Worm (Caenorhabditis elegans) whole organism, mixed stage, embryonic: ENCODE data around the gene trf-1.

Source experiments
- M03D4.4 ChIP-seq: sonication (generic microtip); optimal IDR thresholded peaks from 2 replicates; lab custom pipeline; 2017; ENCODE audit warnings: mild to moderate bottlenecking, missing genetic modification characterization, missing compliant biosample characterization
- bed-3 ChIP-seq: fragments of 200-800 bp; sonication (Bioruptor generic); optimal IDR thresholded peaks from 3 replicates; lab custom pipeline; 2018; ENCODE audit warnings: mild to moderate bottlenecking, missing genetic modification characterization, moderate library complexity, missing compliant biosample characterization
- blmp-1 ChIP-seq: fragments of 150-350 bp; optimal IDR thresholded peaks from 2 replicates; lab custom pipeline; 2014; ENCODE audit warnings: missing biosample characterization, missing genetic modification characterization
- ceh-39 ChIP-seq: fragments of 150-350 bp; optimal IDR thresholded peaks from 2 replicates; lab custom pipeline; 2014; ENCODE audit warnings: missing biosample characterization, missing genetic modification characterization
- ceh-43 ChIP-seq: fragments of 200-800 bp; sonication (Bioruptor generic); optimal IDR thresholded peaks from 2 replicates; lab custom pipeline; 2018; ENCODE audit warnings: mild to moderate bottlenecking, missing genetic modification characterization, moderate library complexity, missing compliant biosample characterization
- ces-1 ChIP-seq: fragments of 150-350 bp; optimal IDR thresholded peaks from 2 replicates; lab custom pipeline; 2014; ENCODE audit warnings: missing biosample characterization, missing genetic modification reagents, missing genetic modification characterization
- cnd-1 ChIP-seq: fragments of 200-800 bp; sonication (Bioruptor generic); optimal IDR thresholded peaks from 2 replicates; lab custom pipeline; 2018; ENCODE audit warnings: mild to moderate bottlenecking, missing genetic modification characterization, missing compliant biosample characterization
- drap-1 ChIP-seq: fragments of 200-800 bp; sonication (Bioruptor generic); optimal IDR thresholded peaks from 3 replicates; lab custom pipeline; 2018; ENCODE audit warnings: mild to moderate bottlenecking, missing genetic modification characterization, missing compliant biosample characterization
- elt-1 ChIP-seq: sonication (generic microtip); optimal IDR thresholded peaks from 2 replicates; lab custom pipeline; 2017; ENCODE audit warnings: missing genetic modification characterization, mild to moderate bottlenecking, missing compliant biosample characterization, antibody characterized with exemption, moderate library complexity, borderline replicate concordance; ENCODE audit not compliant: insufficient read depth
- elt-3 ChIP-seq: fragments of 150-350 bp; optimal IDR thresholded peaks from 2 replicates; lab custom pipeline; 2014; ENCODE audit warnings: missing biosample characterization, missing genetic modification characterization
- ham-2 ChIP-seq: fragments of 200-800 bp; sonication (Bioruptor generic); optimal IDR thresholded peaks from 2 replicates; lab custom pipeline; 2018; ENCODE audit warnings: mild to moderate bottlenecking, missing genetic modification characterization, missing compliant biosample characterization
- hlh-1 ChIP-seq: fragments of 150-350 bp; optimal IDR thresholded peaks from 2 replicates; lab custom pipeline; 2014; ENCODE audit warnings: missing biosample characterization, missing genetic modification reagents, missing genetic modification characterization
- lin-13 ChIP-seq: fragments of 150-350 bp; optimal IDR thresholded peaks from 2 replicates; lab custom pipeline; 2014; ENCODE audit warnings: missing biosample characterization, missing genetic modification characterization
- lin-32 ChIP-seq: fragments of 200-800 bp; sonication (Bioruptor generic); optimal IDR thresholded peaks from 2 replicates; lab custom pipeline; 2018; ENCODE audit warnings: mild to moderate bottlenecking, missing genetic modification characterization, missing compliant biosample characterization
- mab-5 ChIP-seq: fragments of 150-350 bp; optimal IDR thresholded peaks from 2 replicates; lab custom pipeline; 2014; ENCODE audit warnings: missing biosample characterization, missing genetic modification characterization
- mep-1 ChIP-seq: fragments of 150-350 bp; optimal IDR thresholded peaks from 2 replicates; lab custom pipeline; 2017; ENCODE audit warnings: missing biosample characterization, missing genetic modification reagents, missing genetic modification characterization, inconsistent platforms
- mls-2 ChIP-seq: sonication (generic microtip); optimal IDR thresholded peaks from 2 replicates; lab custom pipeline; 2016; ENCODE audit warnings: mild to moderate bottlenecking, missing genetic modification characterization, moderate library complexity, missing compliant biosample characterization
- nhr-12 ChIP-seq: fragments of 150-350 bp; optimal IDR thresholded peaks from 2 replicates; lab custom pipeline; 2014; ENCODE audit warnings: missing biosample characterization, missing genetic modification characterization
- nhr-2 ChIP-seq: fragments of 150-350 bp; optimal IDR thresholded peaks from 2 replicates; lab custom pipeline; 2014; ENCODE audit warnings: missing biosample characterization, missing genetic modification characterization
- nhr-237 ChIP-seq: fragments of 150-350 bp; optimal IDR thresholded peaks from 2 replicates; lab custom pipeline; 2014; ENCODE audit warnings: missing biosample characterization, missing genetic modification characterization
- nhr-28 ChIP-seq: fragments of 150-350 bp; optimal IDR thresholded peaks from 2 replicates; lab custom pipeline; 2014; ENCODE audit warnings: missing biosample characterization, missing genetic modification characterization
- nhr-76 ChIP-seq: sonication (generic microtip); optimal IDR thresholded peaks from 2 replicates; lab custom pipeline; 2017; ENCODE audit warnings: missing biosample characterization, missing genetic modification characterization
- snpc-4 ChIP-seq: fragments of 150-350 bp; optimal IDR thresholded peaks from 2 replicates; lab custom pipeline; 2014; ENCODE audit warnings: missing biosample characterization, missing genetic modification characterization
- sptf-1 ChIP-seq: sonication (generic microtip); optimal IDR thresholded peaks from 2 replicates; lab custom pipeline; 2017; ENCODE audit warnings: mild to moderate bottlenecking, missing genetic modification characterization, moderate library complexity, missing compliant biosample characterization
- tbx-8 ChIP-seq: fragments of 200-800 bp; sonication (Bioruptor generic); optimal IDR thresholded peaks from 2 replicates; lab custom pipeline; 2018; ENCODE audit warnings: mild to moderate bottlenecking, missing genetic modification characterization, moderate library complexity, missing compliant biosample characterization
- unc-120 ChIP-seq: sonication (generic microtip); optimal IDR thresholded peaks from 2 replicates; lab custom pipeline; 2017; ENCODE audit warnings: missing genetic modification characterization, missing compliant biosample characterization; ENCODE audit not compliant: poor library complexity, severe bottlenecking
- unc-62 ChIP-seq: fragments of 150-350 bp; optimal IDR thresholded peaks from 2 replicates; lab custom pipeline; 2014; ENCODE audit warnings: missing biosample characterization, missing genetic modification reagents, missing genetic modification characterization
- zip-8 ChIP-seq: fragments of 150-350 bp; optimal IDR thresholded peaks from 2 replicates; lab custom pipeline; 2014; ENCODE audit warnings: missing biosample characterization, missing genetic modification characterization
- ztf-11 ChIP-seq: fragments of 150-350 bp; optimal IDR thresholded peaks from 2 replicates; lab custom pipeline; 2014; ENCODE audit warnings: missing biosample characterization, missing genetic modification characterization

The trf-1 gene

DNA sequence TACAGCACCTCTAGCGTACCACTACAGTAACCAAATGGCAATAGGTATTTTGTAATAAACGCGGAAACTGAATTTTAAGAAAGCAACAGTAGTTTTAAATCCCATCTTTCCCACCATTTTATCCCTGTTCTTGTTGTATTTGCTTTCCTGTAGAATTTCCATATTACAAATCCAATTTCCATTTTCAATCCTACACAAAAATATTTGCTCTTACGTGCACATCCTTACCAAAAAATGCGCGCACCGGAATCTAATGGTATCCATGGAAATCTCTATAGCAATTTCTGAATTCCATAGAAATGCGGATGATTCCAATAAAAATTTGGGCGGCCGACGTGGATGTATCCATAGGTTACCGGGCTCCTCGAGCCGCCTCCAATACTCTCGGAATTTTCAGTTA is at the start of gene trf-1:
trf-1 (plus strand) TSS at position 301 of the 400 bp plus-strand sequence.
- TF ChIP-seq unc-62 (GFP tag; lab: Kevin White, UChicago) (no peak), ham-2 (GFP tag; lab: Kevin White, UChicago) (no peak), nhr-28 (no peak), cnd-1 (tag; lab: Kevin White, UChicago) (no peak), M03D4.4 (tag; lab: Kevin White, UChicago) (no peak), unc-120 (tag; lab: Kevin White, UChicago) (no peak), drap-1 (GFP tag; lab: Kevin White, UChicago) (no peak), zip-8 (tag; lab: Kevin White, UChicago) (no peak), nhr-237 (no peak), mls-2 (tag; lab: Kevin White, UChicago) (no peak), sptf-1 (tag; lab: Kevin White, UChicago) (no peak), ztf-11 (no peak)

DNA sequence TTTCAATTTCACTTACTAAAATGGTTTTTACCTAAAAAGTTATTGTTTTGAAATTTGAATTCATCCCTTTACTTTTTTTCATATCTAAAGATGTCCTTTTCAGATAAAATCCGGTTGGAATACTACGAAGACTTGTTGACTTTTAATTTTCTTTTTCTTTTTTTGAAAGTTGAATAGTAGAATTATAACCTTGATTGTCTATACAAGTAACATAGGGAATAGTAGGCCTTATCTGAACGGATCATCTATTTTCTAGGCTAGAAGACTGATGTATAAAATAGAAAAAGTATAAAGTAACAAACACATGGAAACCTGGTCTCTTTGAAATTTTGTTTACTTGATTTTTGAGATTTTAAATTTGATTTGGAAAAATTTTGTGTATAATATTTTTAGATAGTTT is 49.4 kb upstream of the trf-1 start:
- no peak for TF ChIP-seq mep-1
- TF ChIP-seq unc-62 (GFP tag; lab: Kevin White, UChicago), result no peak
- no peak for TF ChIP-seq bed-3
- TF ChIP-seq hlh-1 (tag; lab: Kevin White, UChicago), result no peak

DNA sequence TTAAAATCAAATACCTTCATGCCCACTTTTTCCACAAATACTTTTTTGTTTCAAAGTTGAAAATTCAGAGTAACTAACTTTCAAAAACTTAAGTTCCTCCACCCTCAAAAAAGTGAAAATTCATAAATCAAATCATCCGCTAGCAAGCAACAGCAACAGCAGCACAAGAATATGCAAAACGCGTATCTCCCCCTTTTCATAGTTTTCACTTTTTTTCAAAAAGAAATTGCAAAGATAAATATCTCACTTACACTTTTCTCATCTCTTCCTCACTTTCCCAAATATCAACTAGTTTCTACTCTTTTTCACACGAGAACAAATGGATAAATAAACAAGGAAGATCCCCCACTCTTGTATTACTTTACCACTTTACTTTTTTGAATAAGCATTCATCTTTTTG is 48.6 kb upstream of the trf-1 start:
- TF ChIP-seq nhr-2 (tag; lab: Kevin White, UChicago) (no peak), M03D4.4 (tag; lab: Kevin White, UChicago) (no peak), cnd-1 (tag; lab: Kevin White, UChicago) (no peak), blmp-1 (tag; lab: Kevin White, UChicago) (peak; percentile 78), bed-3 (no peak), ceh-43 (no peak), ces-1 (peak; percentile 25), sptf-1 (tag; lab: Kevin White, UChicago) (no peak), ceh-39 (tag; lab: Kevin White, UChicago) (no peak), lin-32 (GFP tag; lab: Kevin White, UChicago) (no peak)
- TF ChIP-seq, all 35 proteins: peak for 2

DNA sequence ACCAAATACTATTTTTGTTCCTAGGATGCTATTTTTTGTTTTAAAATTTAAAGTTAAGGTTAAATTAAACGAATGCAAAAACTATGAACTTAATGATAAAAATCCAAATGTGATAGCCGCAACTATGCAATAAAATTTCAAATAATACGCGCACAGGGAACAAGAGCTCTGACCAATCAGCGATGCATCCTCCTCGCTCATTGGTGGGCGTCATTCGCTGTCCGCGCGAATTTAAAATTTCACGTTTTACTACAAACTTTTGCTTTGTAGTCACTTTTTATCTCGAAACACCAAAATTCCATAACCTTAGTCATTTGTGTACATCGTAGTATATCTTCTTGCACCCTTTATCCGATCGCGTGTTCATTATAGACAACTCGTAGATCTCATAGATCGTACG is 47.1 kb upstream of the trf-1 start:
- TF ChIP-seq nhr-12 (tag; lab: Kevin White, UChicago) (no peak), tbx-8 (GFP tag; lab: Kevin White, UChicago) (no peak), mab-5 (tag; lab: Kevin White, UChicago) (no peak), unc-62 (GFP tag; lab: Kevin White, UChicago) (no peak), snpc-4 (no peak), bed-3 (no peak), M03D4.4 (tag; lab: Kevin White, UChicago) (no peak), elt-3 (tag; lab: Kevin White, UChicago) (no peak), nhr-76 (tag; lab: Kevin White, UChicago) (no peak)

DNA sequence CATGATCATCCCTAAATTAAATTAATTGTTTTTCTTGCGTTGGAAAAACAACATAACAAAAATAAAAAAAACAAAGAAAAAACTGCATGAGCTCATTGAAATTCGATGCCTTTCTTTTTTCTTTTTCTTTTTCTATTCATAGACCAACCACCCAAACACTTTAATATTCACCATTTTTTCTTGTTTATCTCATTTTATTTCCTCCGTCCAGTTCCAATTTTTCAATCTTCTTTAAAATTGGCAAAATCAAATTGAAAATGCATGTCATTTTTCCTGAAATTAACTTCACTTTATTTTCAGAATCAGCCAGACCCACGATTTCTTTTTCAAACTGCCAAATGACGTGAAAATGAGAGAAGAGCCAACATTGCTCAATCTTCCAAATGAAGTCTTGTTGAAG is 44.4 kb upstream of the trf-1 start, which contains the start of gene T03F6.4:
T03F6.4 (plus strand) TSS at position 301 of the 400 bp plus-strand sequence.
- no peak for TF ChIP-seq ztf-11
- TF ChIP-seq ces-1, result no peak
- no peak for TF ChIP-seq zip-8 (tag; lab: Kevin White, UChicago)
- no peak for TF ChIP-seq mep-1
- TF ChIP-seq lin-13 (tag; lab: Kevin White, UChicago), result no peak
- TF ChIP-seq nhr-2 (tag; lab: Kevin White, UChicago), result no peak
- no peak for TF ChIP-seq unc-120 (tag; lab: Kevin White, UChicago)
- no peak for TF ChIP-seq nhr-76 (tag; lab: Kevin White, UChicago)
- TF ChIP-seq snpc-4, result no peak

DNA sequence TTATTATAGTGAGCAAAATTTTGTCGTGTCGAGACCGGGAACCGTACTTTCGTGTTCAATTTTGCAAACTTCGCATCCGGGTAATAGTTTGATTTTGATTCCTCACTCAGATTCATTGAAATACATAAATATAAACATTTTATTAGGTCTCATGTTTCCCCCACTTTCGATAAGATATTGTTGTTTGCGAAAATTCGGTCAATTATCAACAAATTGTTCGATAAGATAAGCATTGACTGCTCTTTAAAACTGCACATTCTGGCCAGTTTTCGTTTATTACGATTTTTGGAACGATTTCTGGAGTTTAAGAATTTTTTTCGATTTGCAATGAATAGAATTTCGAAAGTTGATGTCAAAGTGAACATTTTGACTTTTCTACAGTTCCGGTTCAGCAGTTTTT is 41.6 kb upstream of the trf-1 start:
- no peak for TF ChIP-seq nhr-237
- no peak for TF ChIP-seq nhr-12 (tag; lab: Kevin White, UChicago)
- TF ChIP-seq zip-8 (tag; lab: Kevin White, UChicago), result no peak
- TF ChIP-seq mep-1, result no peak
- no peak for TF ChIP-seq drap-1 (GFP tag; lab: Kevin White, UChicago)
- no peak for TF ChIP-seq sptf-1 (tag; lab: Kevin White, UChicago)
- no peak for TF ChIP-seq ces-1
- TF ChIP-seq elt-1 (tag; lab: Kevin White, UChicago), result no peak
- TF ChIP-seq bed-3, result no peak
- TF ChIP-seq lin-32 (GFP tag; lab: Kevin White, UChicago), result no peak
- TF ChIP-seq mls-2 (tag; lab: Kevin White, UChicago), result no peak
- no peak for TF ChIP-seq nhr-76 (tag; lab: Kevin White, UChicago)
